Worm (Caenorhabditis elegans) whole organism, midembryonic: ENCODE results near the gene F01F1.11.

ENCODE experiments used
- cog-1 ChIP-seq: sonication (generic microtip); optimal IDR thresholded peaks from 2 replicates; lab custom pipeline; 2016; ENCODE audit warnings: missing genetic modification characterization, missing compliant biosample characterization
- flt-1 ChIP-seq: fragments of 200-800 bp; sonication (Bioruptor generic); IDR thresholded peaks from 2 replicates; pipeline ENCODE4 v1.3.6; 2022; ENCODE audit warnings: missing genetic modification characterization, missing compliant biosample characterization
- klf-2 ChIP-seq: fragments of 200-800 bp; sonication (Bioruptor generic); conservative IDR thresholded peaks from 2 replicates; pipeline ENCODE4 v1.3.6; 2022; ENCODE audit warnings: missing genetic modification reagents, missing genetic modification characterization, missing compliant biosample characterization
- med-1 ChIP-seq: sonication (generic microtip); optimal IDR thresholded peaks from 2 replicates; lab custom pipeline; 2017; ENCODE audit warnings: missing genetic modification characterization, mild to moderate bottlenecking, missing compliant biosample characterization, antibody characterized with exemption, missing genetic modification reagents; ENCODE audit not compliant: insufficient read depth
- ztf-23 ChIP-seq: fragments of 200-800 bp; sonication (Bioruptor generic); IDR thresholded peaks from 2 replicates; pipeline ENCODE4 v1.3.6; 2022; ENCODE audit warnings: missing genetic modification reagents, missing genetic modification characterization, missing compliant biosample characterization
- ztf-29 ChIP-seq: fragments of 200-800 bp; sonication (Bioruptor generic); IDR thresholded peaks from 2 replicates; pipeline ENCODE4 v1.3.6; 2022; ENCODE audit warnings: missing genetic modification reagents, missing genetic modification characterization, missing compliant biosample characterization

DNA sequence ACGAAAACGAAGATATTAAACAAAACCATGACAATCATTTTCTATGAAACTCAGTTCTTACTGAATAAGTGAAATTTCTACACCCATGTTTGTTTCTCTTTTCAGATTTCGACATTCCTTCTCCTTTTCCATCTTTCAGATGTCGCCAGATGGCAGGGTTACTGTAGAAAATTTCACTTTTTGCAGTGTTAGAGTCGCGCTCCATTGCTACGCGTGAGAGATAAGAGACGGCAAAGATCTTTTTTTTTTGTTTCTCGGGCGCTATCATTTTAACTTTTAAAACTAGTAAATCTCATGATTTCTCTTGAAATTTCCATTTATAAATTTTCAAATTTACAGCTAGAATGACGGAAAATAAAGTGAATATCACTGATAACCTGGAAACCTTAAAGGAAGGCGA is 6.5 kb upstream of the F01F1.11 start, which contains the start of the genes mig-21 and F01F1.2:
- TF ChIP-seq ztf-29 (GFP tag; lab: Robert Waterston, UW), result no peak
- no peak for TF ChIP-seq ztf-23 (GFP tag; lab: Robert Waterston, UW)
- no peak for TF ChIP-seq flt-1 (GFP tag; lab: Robert Waterston, UW)
- no peak for TF ChIP-seq med-1
- no peak for TF ChIP-seq klf-2 (GFP tag; lab: Robert Waterston, UW)
- no peak for TF ChIP-seq cog-1 (tag; lab: Kevin White, UChicago)
